Worm (Caenorhabditis elegans): ENCODE data around the gene srw-8.

DNA sequence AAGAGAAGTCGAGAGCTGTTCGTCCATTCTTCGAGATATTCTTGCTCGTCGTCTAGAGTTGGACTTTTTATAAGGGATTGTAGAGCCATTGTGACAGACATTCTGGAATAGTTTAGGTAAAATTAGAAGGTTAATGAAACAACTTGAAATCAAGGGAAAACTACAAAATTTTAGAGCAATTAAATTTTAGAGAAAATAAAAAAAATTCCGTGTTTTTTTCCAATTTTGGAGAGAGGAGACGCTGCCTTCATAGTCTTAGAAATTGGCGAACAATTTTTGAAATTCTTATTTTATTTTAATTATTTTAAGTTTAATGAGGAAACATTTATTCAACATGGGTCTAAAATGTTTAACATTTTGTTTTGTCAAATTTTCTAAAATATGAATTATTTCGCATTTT is 37.4 kb upstream of the srw-8 start, which contains the start of gene C50H11.13:
- TF ChIP-seq unc-62 (GFP tag; optimal IDR thresholded peaks at IDR 0.05), result no peak
- TF ChIP-seq ztf-26 (tag; optimal IDR thresholded peaks at IDR 0.05), result no peak
- TF ChIP-seq dpl-1 (GFP tag; optimal IDR thresholded peaks at IDR 0.05), result no peak
- no peak for TF ChIP-seq snpc-3.4 (tag; optimal IDR thresholded peaks at IDR 0.05)
- TF ChIP-seq ama-1 (optimal IDR thresholded peaks at IDR 0.05), result no peak
- no peak for TF ChIP-seq ama-1 (GFP tag; optimal IDR thresholded peaks at IDR 0.05)
- no peak for TF ChIP-seq ztf-22 (GFP tag; optimal IDR thresholded peaks at IDR 0.05)
- no peak for TF ChIP-seq ztf-3 (GFP tag; optimal IDR thresholded peaks at IDR 0.05)
- TF ChIP-seq somi-1 (GFP tag; optimal IDR thresholded peaks at IDR 0.05), result no peak
